Fruit fly (Drosophila melanogaster) whole organism, embryonic: ENCODE measurements around the gene CG17127.

Experiments
- Asciz ChIP-seq: fragments of 200-800 bp; sonication (Bioruptor generic); optimal IDR thresholded peaks from 2 replicates; lab custom pipeline; 2017; ENCODE audit warnings: missing biosample characterization, mild to moderate bottlenecking, missing genetic modification characterization, missing genetic modification reagents
- CG10147 ChIP-seq: fragments of 200-800 bp; sonication (Bioruptor generic); optimal IDR thresholded peaks from 2 replicates; lab custom pipeline; 2019; ENCODE audit warnings: missing biosample characterization, mild to moderate bottlenecking, missing genetic modification characterization, moderate library complexity
- CG10267 ChIP-seq: fragments of 200-800 bp; sonication (Bioruptor generic); optimal IDR thresholded peaks from 2 replicates; lab custom pipeline; 2018; ENCODE audit warnings: missing biosample characterization, mild to moderate bottlenecking, missing genetic modification characterization, moderate library complexity
- CG15011 ChIP-seq: fragments of 200-800 bp; sonication (Bioruptor generic); optimal IDR thresholded peaks from 3 replicates; lab custom pipeline; 2018; ENCODE audit warnings: missing biosample characterization, mild to moderate bottlenecking, missing genetic modification characterization
- CG16779 ChIP-seq: fragments of 200-800 bp; sonication (Bioruptor generic); IDR thresholded peaks from 2 replicates; pipeline ENCODE4 v1.3.6; 2022; ENCODE audit warnings: missing biosample characterization, missing genetic modification characterization
- CG16815 ChIP-seq: fragments of 200-800 bp; sonication (Bioruptor generic); optimal IDR thresholded peaks from 3 replicates; lab custom pipeline; 2017; ENCODE audit warnings: missing biosample characterization, mild to moderate bottlenecking, missing genetic modification characterization
- CG17385 ChIP-seq: fragments of 200-800 bp; sonication (Bioruptor generic); optimal IDR thresholded peaks from 3 replicates; lab custom pipeline; 2018; ENCODE audit warnings: missing biosample characterization, mild to moderate bottlenecking, missing genetic modification characterization
- CG17568 ChIP-seq: fragments of 200-800 bp; sonication (Bioruptor generic); optimal IDR thresholded peaks from 2 replicates; lab custom pipeline; 2018; ENCODE audit warnings: missing biosample characterization, mild to moderate bottlenecking, missing genetic modification characterization, moderate library complexity
- CG31224 ChIP-seq: fragments of 200-800 bp; sonication (Bioruptor generic); IDR thresholded peaks from 2 replicates; pipeline ENCODE4 v1.3.6; 2022; ENCODE audit warnings: missing biosample characterization, missing genetic modification characterization
- CG5180 ChIP-seq: fragments of 200-800 bp; sonication (Bioruptor generic); optimal IDR thresholded peaks from 3 replicates; lab custom pipeline; 2017; ENCODE audit warnings: missing biosample characterization, missing genetic modification characterization, mild to moderate bottlenecking, moderate library complexity, missing genetic modification reagents
- CG7372 ChIP-seq: fragments of 200-800 bp; sonication (Bioruptor generic); IDR thresholded peaks from 2 replicates; pipeline ENCODE4 v1.3.6; 2022; ENCODE audit warnings: missing biosample characterization, missing genetic modification characterization
- CG7928 ChIP-seq: fragments of 200-800 bp; sonication (Bioruptor generic); optimal IDR thresholded peaks from 2 replicates; lab custom pipeline; 2017; ENCODE audit warnings: missing biosample characterization, mild to moderate bottlenecking, missing genetic modification characterization
- CG8290 ChIP-seq, 3 experiments: fragments of 200-800 bp; sonication (Bioruptor generic); optimal IDR thresholded peaks; 2 replicates each; lab custom pipeline; 2016 to 2019; ENCODE audit warnings: missing biosample characterization in 3 of 3, missing genetic modification characterization in 3 of 3, mild to moderate bottlenecking in 2 of 3, moderate library complexity in 1 of 3
- CG8388 ChIP-seq: fragments of 200-800 bp; sonication (Bioruptor generic); optimal IDR thresholded peaks from 2 replicates; lab custom pipeline; 2019; ENCODE audit warnings: missing biosample characterization, mild to moderate bottlenecking, missing genetic modification characterization, moderate library complexity
- CG9797 ChIP-seq: fragments of 200-800 bp; sonication (Bioruptor generic); optimal IDR thresholded peaks from 3 replicates; lab custom pipeline; 2018; ENCODE audit warnings: missing biosample characterization, mild to moderate bottlenecking, missing genetic modification characterization
- CoRest ChIP-seq: fragments of 200-800 bp; sonication (Bioruptor generic); optimal IDR thresholded peaks from 3 replicates; lab custom pipeline; 2018; ENCODE audit warnings: missing biosample characterization, mild to moderate bottlenecking, missing genetic modification characterization, moderate library complexity
- Dfd ChIP-seq, 2 experiments: fragments of >200 bp; optimal IDR thresholded peaks; 2 replicates each; lab custom pipeline; 2017; ENCODE audit warnings: missing biosample characterization in 2 of 2, missing genetic modification characterization in 2 of 2
- H15 ChIP-seq: fragments of 200-800 bp; sonication (Bioruptor generic); IDR thresholded peaks from 3 replicates; pipeline ENCODE4 v1.3.6; 2022; ENCODE audit warnings: missing biosample characterization, missing genetic modification characterization
- HLHmδ ChIP-seq: fragments of 200-800 bp; sonication (Bioruptor generic); optimal IDR thresholded peaks from 2 replicates; lab custom pipeline; 2018; ENCODE audit warnings: missing biosample characterization, mild to moderate bottlenecking, missing genetic modification characterization, moderate library complexity
- HmgD ChIP-seq: fragments of 200-800 bp; sonication (Bioruptor generic); optimal IDR thresholded peaks from 3 replicates; lab custom pipeline; 2016; ENCODE audit warnings: missing biosample characterization, missing genetic modification characterization
- Hr78 ChIP-seq, 2 experiments: fragments of 200-800 bp in 1 of 2; fragments of >200 bp in 1 of 2; sonication (Bioruptor generic) in 1 of 2; optimal IDR thresholded peaks; 2 replicates each; lab custom pipeline; 2017 to 2019; ENCODE audit warnings: missing biosample characterization in 2 of 2, missing genetic modification characterization in 2 of 2, mild to moderate bottlenecking in 1 of 2, moderate library complexity in 1 of 2
- Lhr ChIP-seq: fragments of 200-800 bp; sonication (Bioruptor generic); optimal IDR thresholded peaks from 3 replicates; lab custom pipeline; 2017; ENCODE audit warnings: mild to moderate bottlenecking, missing biosample characterization, missing genetic modification reagents, missing genetic modification characterization
- MBD-R2 ChIP-seq: fragments of 200-800 bp; sonication (Bioruptor generic); IDR thresholded peaks from 2 replicates; pipeline ENCODE4 v1.3.6; 2022; ENCODE audit warnings: missing biosample characterization, missing genetic modification characterization
- MTF-1 ChIP-seq: fragments of 200-800 bp; sonication (Bioruptor generic); optimal IDR thresholded peaks from 2 replicates; lab custom pipeline; 2018; ENCODE audit warnings: missing biosample characterization, mild to moderate bottlenecking, missing genetic modification characterization, borderline replicate concordance
- Meics ChIP-seq: fragments of 200-800 bp; sonication (Bioruptor generic); optimal IDR thresholded peaks from 2 replicates; lab custom pipeline; 2017; ENCODE audit warnings: missing biosample characterization, mild to moderate bottlenecking, missing genetic modification characterization
- Mes4 ChIP-seq: fragments of 200-800 bp; sonication (Bioruptor generic); optimal IDR thresholded peaks from 2 replicates; lab custom pipeline; 2016; ENCODE audit warnings: missing biosample characterization, missing genetic modification characterization
- Usf ChIP-seq: fragments of 200-800 bp; sonication (Bioruptor generic); optimal IDR thresholded peaks from 2 replicates; lab custom pipeline; 2017; ENCODE audit warnings: missing genotype, missing biosample characterization, missing genetic modification characterization
- ash1 ChIP-seq: fragments of 200-800 bp; sonication (Bioruptor generic); optimal IDR thresholded peaks from 2 replicates; lab custom pipeline; 2018; ENCODE audit warnings: missing biosample characterization, mild to moderate bottlenecking, missing genetic modification characterization
- bigmax ChIP-seq: fragments of 200-800 bp; sonication (Bioruptor generic); optimal IDR thresholded peaks from 2 replicates; lab custom pipeline; 2018; ENCODE audit warnings: missing biosample characterization, mild to moderate bottlenecking, missing genetic modification characterization
- btn ChIP-seq: fragments of 200-800 bp; sonication (Bioruptor generic); optimal IDR thresholded peaks from 2 replicates; lab custom pipeline; 2016; ENCODE audit warnings: missing biosample characterization, missing genetic modification characterization
- corto ChIP-seq: fragments of 200-800 bp; sonication (Bioruptor generic); optimal IDR thresholded peaks from 2 replicates; lab custom pipeline; 2016; ENCODE audit warnings: missing biosample characterization, mild to moderate bottlenecking, missing genetic modification characterization, moderate library complexity
- crc ChIP-seq: fragments of 200-800 bp; sonication (Bioruptor generic); optimal IDR thresholded peaks from 2 replicates; lab custom pipeline; 2016; ENCODE audit warnings: missing biosample characterization, missing genetic modification characterization
- da ChIP-seq: fragments of 200-800 bp; sonication (Bioruptor generic); optimal IDR thresholded peaks from 2 replicates; lab custom pipeline; 2016; ENCODE audit warnings: missing biosample characterization, missing genetic modification characterization
- dmrt11E ChIP-seq: fragments of 200-800 bp; sonication (Bioruptor generic); optimal IDR thresholded peaks from 3 replicates; lab custom pipeline; 2018; ENCODE audit warnings: missing biosample characterization, mild to moderate bottlenecking, missing genetic modification characterization, moderate library complexity
- exex ChIP-seq: fragments of 200-800 bp; sonication (Bioruptor generic); optimal IDR thresholded peaks from 4 replicates; lab custom pipeline; 2018; ENCODE audit warnings: missing biosample characterization, mild to moderate bottlenecking, missing genetic modification characterization, moderate library complexity
- gsb-n ChIP-seq: fragments of 200-800 bp; sonication (Bioruptor generic); optimal IDR thresholded peaks from 3 replicates; lab custom pipeline; 2018; ENCODE audit warnings: missing biosample characterization, mild to moderate bottlenecking, missing genetic modification characterization
- hb ChIP-seq: fragments of 200-800 bp; sonication (Bioruptor generic); IDR thresholded peaks from 3 replicates; pipeline ENCODE4 v1.3.6; 2022; ENCODE audit warnings: missing biosample characterization, missing genetic modification characterization; ENCODE audit not compliant: partially characterized antibody
- her ChIP-seq: fragments of 200-800 bp; sonication (Bioruptor generic); optimal IDR thresholded peaks from 2 replicates; lab custom pipeline; 2016; ENCODE audit warnings: missing biosample characterization, missing genetic modification characterization
- ind ChIP-seq: fragments of 200-800 bp; sonication (Bioruptor generic); optimal IDR thresholded peaks from 3 replicates; lab custom pipeline; 2016; ENCODE audit warnings: missing biosample characterization, missing genetic modification characterization
- jigr1 ChIP-seq: fragments of 200-800 bp; sonication (Bioruptor generic); IDR thresholded peaks from 3 replicates; pipeline ENCODE4 v1.3.6; 2022; ENCODE audit warnings: missing biosample characterization, missing genetic modification characterization
- jumu ChIP-seq: fragments of 200-800 bp; sonication (Bioruptor generic); optimal IDR thresholded peaks from 3 replicates; lab custom pipeline; 2016; ENCODE audit warnings: missing biosample characterization, missing genetic modification characterization
- maf-S ChIP-seq: fragments of 200-800 bp; sonication (Bioruptor generic); optimal IDR thresholded peaks from 2 replicates; lab custom pipeline; 2016; ENCODE audit warnings: missing biosample characterization, missing genetic modification characterization
- mirr ChIP-seq: fragments of 200-800 bp; sonication (Bioruptor generic); optimal IDR thresholded peaks from 3 replicates; lab custom pipeline; 2018; ENCODE audit warnings: missing biosample characterization, mild to moderate bottlenecking, missing genetic modification characterization
- nerfin-2 ChIP-seq: fragments of 200-800 bp; sonication (Bioruptor generic); IDR thresholded peaks from 2 replicates; pipeline ENCODE4 v1.3.6; 2022; ENCODE audit warnings: missing biosample characterization, missing genetic modification characterization; ENCODE audit not compliant: partially characterized antibody
- sens ChIP-seq: fragments of 200-800 bp; sonication (Bioruptor generic); peaks from one replicate; lab custom pipeline; 2016; ENCODE audit warnings: missing biosample characterization, missing genetic modification characterization
- shn ChIP-seq: fragments of 200-800 bp; sonication (Bioruptor generic); optimal IDR thresholded peaks from 3 replicates; lab custom pipeline; 2016; ENCODE audit warnings: missing biosample characterization, missing genetic modification characterization
- sim ChIP-seq: fragments of 200-800 bp; sonication (Bioruptor generic); IDR thresholded peaks from 2 replicates; pipeline ENCODE4 v1.3.6; 2022; ENCODE audit warnings: missing biosample characterization, missing genetic modification characterization
- sna ChIP-seq: fragments of 200-800 bp; sonication (Bioruptor generic); IDR thresholded peaks from 2 replicates; pipeline ENCODE4 v1.3.6; 2022; ENCODE audit warnings: missing biosample characterization, missing genetic modification characterization; ENCODE audit not compliant: partially characterized antibody
- sob ChIP-seq: fragments of 200-800 bp; sonication (Bioruptor generic); IDR thresholded peaks from 2 replicates; pipeline ENCODE4 v1.3.6; 2022; ENCODE audit warnings: missing biosample characterization, missing genetic modification characterization
- usp ChIP-seq: fragments of >200 bp; optimal IDR thresholded peaks from 2 replicates; lab custom pipeline; 2017; ENCODE audit warnings: missing biosample characterization, missing genetic modification characterization
- wdn ChIP-seq: fragments of 200-800 bp; sonication (Bioruptor generic); IDR thresholded peaks from 2 replicates; pipeline ENCODE4 v1.3.6; 2022; ENCODE audit warnings: missing biosample characterization, missing genetic modification characterization

The CG17127 gene

dm6 chr2L:10735923-10736322, 34.7 kb upstream of the CG17127 start, which contains the start of gene Nup107 (continued):
- TF ChIP-seq ash1 (GFP tag; lab: Kevin White, UChicago) (no peak), CG17568 (GFP tag; lab: Kevin White, UChicago) (no peak), HLHmδ (no peak), CG10147 (GFP tag; lab: Kevin White, UChicago) (no peak), sim (GFP tag; lab: Robert Waterston, UW) (no peak), gsb-n (tag; lab: Kevin White, UChicago) (no peak), MBD-R2 (peak; percentile 85), CG7928 (GFP tag; lab: Kevin White, UChicago) (no peak), jumu (GFP tag; lab: Kevin White, UChicago) (no peak), da (GFP tag; lab: Kevin White, UChicago) (no peak), CG15011 (GFP tag; lab: Kevin White, UChicago) (no peak), shn (GFP tag; lab: Kevin White, UChicago) (peak; percentile 30), CG7372 (GFP tag; lab: Robert Waterston, UW) (no peak), sna (GFP tag; lab: Robert Waterston, UW) (no peak), CG9797 (GFP tag; lab: Kevin White, UChicago) (peak; percentile 68), jigr1 (no peak), Lhr (GFP tag; lab: Kevin White, UChicago) (no peak), ind (no peak), sob (no peak; the same call in 1 of the 2 replicates), MTF-1 (GFP tag; lab: Kevin White, UChicago) (no peak), sens (GFP tag; lab: Kevin White, UChicago) (peak; percentile 84), Usf (no peak), crc (GFP tag; lab: Kevin White, UChicago) (no peak), her (peak; percentile 8), CG10267 (tag; lab: Kevin White, UChicago) (peak; percentile 25), CG16779 (GFP tag; lab: Robert Waterston, UW) (no peak), CoRest (tag; lab: Kevin White, UChicago) (peak; percentile 30), CG8388 (GFP tag; lab: Kevin White, UChicago) (no peak), wdn (GFP tag; lab: Robert Waterston, UW) (no peak), CG31224 (GFP tag; lab: Robert Waterston, UW) (no peak), Mes4 (no peak), Meics (GFP tag; lab: Kevin White, UChicago) (no peak), HmgD (GFP tag; lab: Kevin White, UChicago) (no peak), hb (GFP tag; lab: Robert Waterston, UW) (no peak), Asciz (GFP tag; lab: Kevin White, UChicago) (no peak), Dfd (GFP tag; optimal IDR thresholded peaks at IDR 0.05; lab: Kevin White, UChicago) (no peak), CG8290 (GFP tag; optimal IDR thresholded peaks at IDR 0.05; lab: Kevin White, UChicago) (no peak), CG8290 (tag; optimal IDR thresholded peaks at IDR 0.05; lab: Kevin White, UChicago) (no peak), Hr78 (GFP tag; optimal IDR thresholded peaks at IDR 0.05; lab: Kevin White, UChicago) (peak in 1 of 2 experiments; percentile 2), dmrt11E (tag; lab: Kevin White, UChicago) (peak; percentile 26), CG17385 (no peak), usp (GFP tag; lab: Kevin White, UChicago) (no peak), nerfin-2 (GFP tag; lab: Robert Waterston, UW) (no peak), maf-S (GFP tag; lab: Kevin White, UChicago) (peak; percentile 16), CG5180 (GFP tag; lab: Kevin White, UChicago) (no peak), mirr (GFP tag; lab: Kevin White, UChicago) (no peak), btn (no peak), exex (tag; lab: Kevin White, UChicago) (no peak), CG16815 (GFP tag; lab: Kevin White, UChicago) (no peak), bigmax (GFP tag; lab: Kevin White, UChicago) (no peak), corto (GFP tag; lab: Kevin White, UChicago) (no peak), H15 (GFP tag; lab: Robert Waterston, UW) (no peak)
